Worm (Caenorhabditis elegans) whole organism, L4 larva: ENCODE measurements around the gene Y43C5A.2.

Source experiments
- D1046.2 ChIP-seq: fragments of 200-800 bp; sonication (Bioruptor generic); IDR thresholded peaks from 2 replicates; pipeline ENCODE4 v1.3.6; 2022; ENCODE audit warnings: missing genetic modification characterization, missing compliant biosample characterization
- F10B5.3 ChIP-seq: sonication (generic microtip); optimal IDR thresholded peaks from 2 replicates; lab custom pipeline; 2016; ENCODE audit warnings: mild to moderate bottlenecking, missing genetic modification characterization, missing compliant biosample characterization
- F44E2.7 ChIP-seq: fragments of 200-800 bp; sonication (Bioruptor generic); IDR thresholded peaks from 2 replicates; pipeline ENCODE4 v2.1.2; 2022; ENCODE audit warnings: missing genetic modification characterization, missing compliant biosample characterization
- R02D3.7 ChIP-seq: fragments of 150-350 bp; sonication (generic microtip); optimal IDR thresholded peaks from 3 replicates; lab custom pipeline; 2014; ENCODE audit warnings: missing biosample characterization, missing genetic modification characterization
- T26A8.4 ChIP-seq: fragments of 200-800 bp; sonication (Bioruptor generic); IDR thresholded peaks from 2 replicates; pipeline ENCODE4 v1.3.6; 2022; ENCODE audit warnings: missing genetic modification characterization, missing compliant biosample characterization
- Y48G9A.11 ChIP-seq: fragments of 200-800 bp; sonication (Bioruptor generic); IDR thresholded peaks from 2 replicates; pipeline ENCODE4 v1.3.6; 2022; ENCODE audit warnings: missing genetic modification reagents, missing genetic modification characterization, missing compliant biosample characterization
- Y75B8A.6 ChIP-seq: fragments of 200-800 bp; sonication (Bioruptor generic); IDR thresholded peaks from 2 replicates; pipeline ENCODE4 v1.3.6; 2022; ENCODE audit warnings: missing genetic modification reagents, missing genetic modification characterization, missing compliant biosample characterization
- aha-1 ChIP-seq: fragments of 150-350 bp; peaks from one replicate; lab custom pipeline; 2014; ENCODE audit warnings: missing biosample characterization, missing genetic modification characterization
- ceh-28 ChIP-seq: fragments of 150-350 bp; optimal IDR thresholded peaks from 2 replicates; lab custom pipeline; 2014; ENCODE audit warnings: missing biosample characterization, missing genetic modification reagents, missing genetic modification characterization
- ceh-32 ChIP-seq: sonication (generic microtip); optimal IDR thresholded peaks from 2 replicates; lab custom pipeline; 2016; ENCODE audit warnings: mild to moderate bottlenecking, missing genetic modification characterization, missing compliant biosample characterization; ENCODE audit not compliant: poor library complexity
- ceh-62 ChIP-seq: sonication (generic microtip); optimal IDR thresholded peaks from 2 replicates; lab custom pipeline; 2017; ENCODE audit warnings: missing biosample characterization, missing genetic modification characterization
- cey-2 ChIP-seq: sonication (generic microtip); optimal IDR thresholded peaks from 3 replicates; lab custom pipeline; 2017; ENCODE audit warnings: missing genetic modification characterization, mild to moderate bottlenecking, missing compliant biosample characterization, antibody characterized with exemption, borderline replicate concordance; ENCODE audit not compliant: insufficient read depth
- daf-19 ChIP-seq: fragments of 200-800 bp; sonication (Bioruptor generic); conservative IDR thresholded peaks from 2 replicates; pipeline ENCODE4 v1.3.6; 2022; ENCODE audit warnings: missing genetic modification characterization, missing compliant biosample characterization
- dmd-8 ChIP-seq: fragments of 200-800 bp; sonication (Bioruptor generic); IDR thresholded peaks from 2 replicates; pipeline ENCODE4 v1.3.6; 2022; ENCODE audit warnings: missing genetic modification characterization, missing compliant biosample characterization
- dmd-9 ChIP-seq: fragments of 200-800 bp; sonication (Bioruptor generic); IDR thresholded peaks from 2 replicates; pipeline ENCODE4 v1.3.6; 2022; ENCODE audit warnings: missing genetic modification reagents, missing genetic modification characterization, missing compliant biosample characterization
- dpl-1 ChIP-seq: fragments of 150-350 bp; optimal IDR thresholded peaks from 2 replicates; lab custom pipeline; 2014; ENCODE audit warnings: missing biosample characterization, missing genetic modification reagents, missing genetic modification characterization
- fos-1 ChIP-seq: fragments of 150-350 bp; optimal IDR thresholded peaks from 2 replicates; lab custom pipeline; 2014; ENCODE audit warnings: missing biosample characterization, missing genetic modification characterization
- gei-8 ChIP-seq: fragments of 200-800 bp; sonication (Bioruptor generic); optimal IDR thresholded peaks from 2 replicates; lab custom pipeline; 2018; ENCODE audit warnings: mild to moderate bottlenecking, missing genetic modification characterization, missing compliant biosample characterization
- hlh-30 ChIP-seq: sonication (generic microtip); optimal IDR thresholded peaks from 2 replicates; lab custom pipeline; 2017; ENCODE audit warnings: antibody characterized with exemption, mild to moderate bottlenecking, missing genetic modification characterization, missing compliant biosample characterization; ENCODE audit not compliant: insufficient read depth
- lin-1 ChIP-seq: fragments of 200-800 bp; sonication (Bioruptor generic); IDR thresholded peaks from 2 replicates; pipeline ENCODE4 v1.3.6; 2022; ENCODE audit warnings: missing genetic modification reagents, missing genetic modification characterization, missing compliant biosample characterization
- lin-13 ChIP-seq: fragments of 150-350 bp; optimal IDR thresholded peaks from 2 replicates; lab custom pipeline; 2014; ENCODE audit warnings: missing biosample characterization, missing genetic modification reagents, missing genetic modification characterization
- lin-29 ChIP-seq: fragments of 200-800 bp; sonication (Bioruptor generic); IDR thresholded peaks from 2 replicates; pipeline ENCODE4 v1.3.6; 2022; ENCODE audit warnings: missing genetic modification reagents, missing genetic modification characterization, missing compliant biosample characterization
- madf-5 ChIP-seq, 2 experiments: fragments of 200-800 bp; sonication (Bioruptor generic); IDR thresholded peaks; 2 replicates each; pipeline ENCODE4 v1.3.6; 2022; ENCODE audit warnings: missing compliant biosample characterization in 2 of 2, missing genetic modification characterization in 2 of 2
- mep-1 ChIP-seq: fragments of 150-350 bp; sonication (generic microtip); optimal IDR thresholded peaks from 3 replicates; lab custom pipeline; 2014; ENCODE audit warnings: missing biosample characterization, missing genetic modification characterization
- nhr-102 ChIP-seq: sonication (generic microtip); optimal IDR thresholded peaks from 2 replicates; lab custom pipeline; 2016; ENCODE audit warnings: mild to moderate bottlenecking, missing genetic modification characterization, moderate library complexity, missing compliant biosample characterization
- nhr-11 ChIP-seq: fragments of 150-350 bp; optimal IDR thresholded peaks from 2 replicates; lab custom pipeline; 2014; ENCODE audit warnings: missing biosample characterization, missing genetic modification characterization
- nhr-111 ChIP-seq: fragments of 200-800 bp; sonication (Bioruptor generic); optimal IDR thresholded peaks from 2 replicates; lab custom pipeline; 2018; ENCODE audit warnings: mild to moderate bottlenecking, missing genetic modification characterization, missing compliant biosample characterization
- nhr-42 ChIP-seq: fragments of 200-800 bp; sonication (Bioruptor generic); IDR thresholded peaks from 2 replicates; pipeline ENCODE4 v1.3.6; 2022; ENCODE audit warnings: missing genetic modification characterization, missing compliant biosample characterization
- php-3 ChIP-seq: fragments of 200-800 bp; sonication (Bioruptor generic); IDR thresholded peaks from 2 replicates; pipeline ENCODE4 v1.3.6; 2022; ENCODE audit warnings: missing genetic modification reagents, missing genetic modification characterization, missing compliant biosample characterization
- pqm-1 ChIP-seq: sonication (generic microtip); optimal IDR thresholded peaks from 2 replicates; lab custom pipeline; 2017; ENCODE audit warnings: missing biosample characterization, missing genetic modification characterization
- saeg-2 ChIP-seq: fragments of 200-800 bp; sonication (Bioruptor generic); IDR thresholded peaks from 2 replicates; pipeline ENCODE4 v1.3.6; 2022; ENCODE audit warnings: missing genetic modification reagents, missing genetic modification characterization, missing compliant biosample characterization
- sdz-12 ChIP-seq: fragments of 200-800 bp; sonication (Bioruptor generic); optimal IDR thresholded peaks from 2 replicates; lab custom pipeline; 2018; ENCODE audit warnings: mild to moderate bottlenecking, missing genetic modification characterization, missing compliant biosample characterization
- unc-130 ChIP-seq: sonication (generic microtip); optimal IDR thresholded peaks from 2 replicates; lab custom pipeline; 2016; ENCODE audit warnings: missing genetic modification reagents, missing genetic modification characterization, missing compliant biosample characterization
- unc-39 ChIP-seq: sonication (generic microtip); optimal IDR thresholded peaks from 2 replicates; lab custom pipeline; 2017; ENCODE audit warnings: missing biosample characterization, missing genetic modification characterization
- unc-62 ChIP-seq, 3 experiments: fragments of 150-350 bp in 1 of 3; sonication (generic microtip); optimal IDR thresholded peaks in 2 of 3; peaks in 1 of 3; 1 replicate in 1 of 3; 2 replicates in 2 of 3; lab custom pipeline; 2014 to 2017; ENCODE audit warnings: missing biosample characterization in 3 of 3, missing genetic modification characterization in 3 of 3, missing genetic modification reagents in 3 of 3, missing genotype in 1 of 3
- vab-7 ChIP-seq: fragments of 200-800 bp; sonication (Bioruptor generic); IDR thresholded peaks from 2 replicates; pipeline ENCODE4 v1.3.6; 2022; ENCODE audit warnings: missing genetic modification reagents, missing genetic modification characterization, missing compliant biosample characterization
- zag-1 ChIP-seq: fragments of 150-350 bp; optimal IDR thresholded peaks from 2 replicates; lab custom pipeline; 2014; ENCODE audit warnings: missing biosample characterization, missing genetic modification characterization
- zip-2 ChIP-seq: fragments of 150-350 bp; optimal IDR thresholded peaks from 2 replicates; lab custom pipeline; 2014; ENCODE audit warnings: missing biosample characterization, missing genetic modification characterization
- ztf-11 ChIP-seq: fragments of 150-350 bp; optimal IDR thresholded peaks from 2 replicates; lab custom pipeline; 2014; ENCODE audit warnings: missing biosample characterization, missing genetic modification characterization
- ztf-7 ChIP-seq: fragments of 150-350 bp; optimal IDR thresholded peaks from 2 replicates; lab custom pipeline; 2014; ENCODE audit warnings: missing biosample characterization, missing genetic modification characterization

The Y43C5A.2 gene

DNA sequence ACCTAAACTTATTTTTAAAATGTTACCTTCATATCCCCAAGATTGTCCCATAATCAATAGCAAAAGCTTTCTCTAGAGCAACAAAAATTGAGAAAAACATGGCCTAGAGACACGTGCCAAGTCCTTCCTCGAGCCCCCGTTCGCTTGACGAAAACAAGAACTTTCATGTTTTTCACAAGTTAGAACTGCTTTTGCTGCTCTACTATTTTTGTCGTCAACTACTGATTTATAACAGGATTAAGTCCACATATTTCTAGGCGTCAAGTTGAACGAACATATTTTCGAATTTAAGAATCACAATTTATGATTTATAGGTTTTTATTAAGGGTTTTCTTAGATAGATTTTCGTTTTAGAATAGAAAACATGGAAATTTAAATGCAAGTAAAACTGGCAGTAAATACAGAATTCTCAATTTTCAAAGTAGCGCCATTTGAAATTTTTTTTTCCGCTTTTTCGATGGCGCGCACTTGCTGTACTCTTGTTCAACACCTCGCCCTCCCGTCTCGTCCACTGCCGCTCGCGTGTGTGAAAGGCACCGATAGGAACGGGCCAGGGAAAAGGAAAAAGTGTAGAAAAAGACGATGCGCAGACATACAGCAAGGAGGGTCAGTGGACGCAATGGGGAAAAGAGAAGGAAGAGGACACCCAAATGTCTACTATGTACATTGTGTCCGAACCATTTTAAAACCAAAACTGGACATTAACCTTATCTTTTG, 14.7 kb downstream of the Y43C5A.2 start, which contains the start of gene rad-51 (continued):
- TF ChIP-seq ztf-11 (tag; lab: Kevin White, UChicago) (no peak), ceh-28 (tag; lab: Kevin White, UChicago) (no peak), sdz-12 (GFP tag; lab: Kevin White, UChicago) (no peak), lin-13 (no peak), Y75B8A.6 (GFP tag; lab: Robert Waterston, UW) (no peak), Y48G9A.11 (no peak), dpl-1 (GFP tag; lab: Kevin White, UChicago) (peak; percentile 83), madf-5 (GFP tag; IDR thresholded peaks at IDR 0.05; lab: Robert Waterston, UW) (no peak), ceh-62 (no peak), ztf-7 (tag; lab: Kevin White, UChicago) (peak; percentile 37), vab-7 (GFP tag; lab: Robert Waterston, UW) (no peak), nhr-11 (tag; lab: Kevin White, UChicago) (no peak), unc-62 (GFP tag; optimal IDR thresholded peaks at IDR 0.05 in 1 of 2; lab: Kevin White, UChicago) (peak in 1 of 2 experiments; percentile 85), unc-62 (tag; optimal IDR thresholded peaks at IDR 0.05; lab: Kevin White, UChicago) (no peak), nhr-42 (GFP tag; lab: Robert Waterston, UW) (no peak), unc-39 (no peak), zip-2 (tag; lab: Kevin White, UChicago) (no peak), nhr-111 (GFP tag; lab: Kevin White, UChicago) (no peak), lin-29 (no peak), F10B5.3 (tag; lab: Kevin White, UChicago) (no peak)

DNA sequence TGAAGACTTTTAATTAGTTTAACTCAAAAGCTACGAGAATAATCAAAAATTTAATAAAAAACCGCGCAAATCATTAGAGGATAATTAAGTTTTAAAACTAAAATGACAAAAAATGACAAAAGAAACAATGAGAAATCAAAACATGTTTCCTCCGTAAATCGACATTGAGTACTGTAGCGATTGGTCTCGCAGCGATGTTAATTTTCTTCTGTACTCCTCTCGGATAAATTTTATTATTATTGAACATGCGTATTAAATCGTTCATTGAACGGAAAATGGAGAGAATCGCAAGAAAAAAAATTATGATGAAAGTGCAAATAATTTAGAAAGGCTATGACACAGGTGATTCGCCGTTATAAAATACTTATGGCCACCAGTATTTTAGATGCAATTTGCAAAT, 15.6 kb downstream of the Y43C5A.2 start:
- TF ChIP-seq fos-1 (tag; lab: Kevin White, UChicago) (no peak), R02D3.7 (peak; percentile 34), php-3 (GFP tag; lab: Robert Waterston, UW) (no peak), daf-19 (no peak), F44E2.7 (GFP tag; lab: Robert Waterston, UW) (no peak), F10B5.3 (tag; lab: Kevin White, UChicago) (no peak)
- TF ChIP-seq, all 104 proteins: peak for 1

DNA sequence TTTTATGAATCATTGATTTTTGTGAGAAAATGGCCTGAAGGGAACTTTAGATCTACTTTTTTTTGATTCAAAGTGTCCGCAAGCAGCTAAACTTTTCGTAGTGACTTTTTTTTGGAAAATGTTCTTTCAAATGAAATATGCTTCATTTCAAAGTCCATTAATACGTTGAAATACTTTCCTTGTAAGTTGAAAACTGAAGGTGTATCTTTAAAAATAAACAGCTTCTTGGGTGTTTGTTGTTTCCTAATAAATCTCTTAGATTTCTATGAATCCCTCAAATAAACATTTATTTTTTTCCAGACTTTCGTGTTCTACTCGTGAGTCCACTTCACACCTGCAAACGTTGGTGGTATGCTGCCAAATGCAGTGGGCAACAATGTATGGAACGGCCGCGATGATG, 17.0 kb downstream of the Y43C5A.2 start, which contains the start of gene ebax-1:
TSS of gene ebax-1 (plus strand) at position 301 of the 400 bp plus-strand sequence.
- TF ChIP-seq unc-130 (GFP tag; lab: Kevin White, UChicago), result no peak
- no peak for TF ChIP-seq ceh-32 (tag; lab: Kevin White, UChicago)

DNA sequence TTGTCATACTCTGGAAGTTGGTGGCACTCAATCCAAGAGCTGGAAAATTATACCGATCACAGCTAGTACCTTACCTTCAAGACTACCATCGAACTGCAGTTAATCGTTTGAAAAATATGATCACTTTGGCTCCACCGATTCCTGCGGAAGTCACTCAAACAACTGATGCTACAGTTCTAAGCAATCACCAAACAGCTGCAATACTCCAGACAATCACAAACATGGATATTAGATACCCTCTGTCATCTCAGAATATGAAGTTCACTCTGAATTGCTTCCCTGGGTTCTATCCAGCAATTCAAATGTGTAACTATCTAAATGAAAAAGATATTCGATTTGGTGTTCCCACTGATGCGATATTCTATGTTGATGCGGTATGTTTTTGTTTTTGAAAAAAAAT, 18.9 kb downstream of the Y43C5A.2 start:
- TF ChIP-seq aha-1 (tag; lab: Kevin White, UChicago) (peak; percentile 90), ceh-62 (no peak)

DNA sequence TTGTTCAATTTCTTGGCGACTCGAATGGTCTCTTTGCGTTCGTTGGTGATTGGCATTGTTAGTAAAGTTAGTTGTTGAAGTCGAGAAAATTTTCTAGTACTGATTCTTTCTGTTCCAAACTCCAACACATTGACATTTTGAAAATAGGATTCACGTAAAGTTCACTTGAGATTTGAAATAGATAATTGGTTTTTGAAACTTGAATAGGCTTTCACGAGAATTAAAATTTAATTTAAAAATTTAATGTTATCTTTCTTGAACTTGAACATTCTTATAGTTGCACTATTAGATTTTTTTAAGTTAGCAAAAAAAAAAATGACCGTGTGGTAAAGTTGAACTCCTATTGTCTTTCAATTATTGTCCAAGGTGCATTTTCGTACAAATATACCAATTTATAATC, 24.3 kb downstream of the Y43C5A.2 start, which contains the start of gene R09E10.6:
TSS of gene R09E10.6 (minus strand) at position 101 of the 400 bp plus-strand sequence.
- TF ChIP-seq dmd-8 (no peak), cey-2 (tag; lab: Kevin White, UChicago) (no peak), mep-1 (tag; lab: Kevin White, UChicago) (no peak), nhr-111 (GFP tag; lab: Kevin White, UChicago) (no peak), lin-1 (GFP tag; lab: Robert Waterston, UW) (no peak), madf-5 (GFP tag; IDR thresholded peaks at IDR 0.05; lab: Robert Waterston, UW) (no peak), nhr-102 (tag; lab: Kevin White, UChicago) (no peak), lin-29 (no peak), saeg-2 (GFP tag; lab: Robert Waterston, UW) (no peak), D1046.2 (GFP tag; lab: Robert Waterston, UW) (no peak), Y75B8A.6 (GFP tag; lab: Robert Waterston, UW) (no peak), pqm-1 (tag; lab: Kevin White, UChicago) (no peak), zag-1 (tag; lab: Kevin White, UChicago) (no peak), T26A8.4 (no peak), gei-8 (GFP tag; lab: Kevin White, UChicago) (no peak), dpl-1 (GFP tag; lab: Kevin White, UChicago) (no peak), hlh-30 (tag; lab: Kevin White, UChicago) (no peak), dmd-9 (no peak), sdz-12 (GFP tag; lab: Kevin White, UChicago) (no peak)
